Worm (Caenorhabditis elegans): ENCODE results near the gene F46F5.13.

DNA sequence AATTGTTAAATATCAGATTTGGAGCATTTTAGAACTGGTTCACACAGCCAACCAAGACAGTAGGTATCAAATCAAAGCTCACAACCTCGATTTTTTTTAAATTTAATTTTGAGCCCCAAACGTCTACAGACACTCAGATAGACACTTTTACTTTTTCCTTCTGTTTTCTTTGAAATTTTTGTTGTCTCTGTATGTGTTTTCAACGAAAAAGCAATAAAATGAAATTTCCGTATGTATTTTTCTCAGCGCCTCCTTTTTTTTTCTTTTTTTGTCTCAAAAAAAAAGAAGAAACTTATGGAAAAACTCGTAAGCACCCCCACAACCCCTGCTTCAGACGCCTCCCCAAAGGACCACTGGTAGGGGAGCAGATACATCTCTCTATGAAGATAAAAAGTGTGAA lies 29.3 kb upstream of the F46F5.13 start:
- TF ChIP-seq nhr-67 (tag; optimal IDR thresholded peaks at IDR 0.05) (no peak), nhr-12 (tag; optimal IDR thresholded peaks at IDR 0.05) (no peak)

Data from whole organism, L3 larva.